Fruit fly (Drosophila melanogaster) S2 (cell line): ENCODE measurements around the gene CG32590.

ENCODE experiments used
- CG8478 ChIP-seq: fragments of >200 bp; optimal IDR thresholded peaks from 2 replicates; lab custom pipeline; 2018
- CTCF ChIP-seq, 2 experiments: fragments of >200 bp; optimal IDR thresholded peaks; 2 replicates each; lab custom pipeline; 2018

CG32590 gene

DNA sequence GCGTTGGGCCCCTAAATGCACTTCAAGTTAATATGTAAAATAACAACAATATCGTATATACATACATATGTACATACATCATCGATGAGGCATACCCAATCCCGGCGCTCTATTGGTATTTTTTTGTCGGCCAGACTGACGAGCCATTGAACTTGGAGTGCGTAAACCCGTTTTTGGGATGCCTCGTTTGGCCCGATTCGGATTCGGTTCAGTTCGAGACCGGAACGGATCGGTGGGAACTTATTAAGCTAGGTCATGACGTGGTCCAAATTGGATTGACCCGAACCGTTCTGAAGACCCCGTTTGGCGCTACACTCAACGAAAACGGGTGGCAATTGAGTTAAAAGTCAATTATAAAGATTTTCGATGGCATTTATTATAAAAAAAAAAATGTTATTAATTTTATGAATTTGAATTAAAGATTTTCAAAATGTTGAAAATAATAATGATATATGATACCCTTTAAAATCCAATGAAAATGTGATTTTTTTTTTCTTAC, 7.3 kb upstream of the CG32590 start:
- no peak for TF ChIP-seq CTCF (optimal IDR thresholded peaks at IDR 0.05; lab: Kevin White, UChicago)

DNA sequence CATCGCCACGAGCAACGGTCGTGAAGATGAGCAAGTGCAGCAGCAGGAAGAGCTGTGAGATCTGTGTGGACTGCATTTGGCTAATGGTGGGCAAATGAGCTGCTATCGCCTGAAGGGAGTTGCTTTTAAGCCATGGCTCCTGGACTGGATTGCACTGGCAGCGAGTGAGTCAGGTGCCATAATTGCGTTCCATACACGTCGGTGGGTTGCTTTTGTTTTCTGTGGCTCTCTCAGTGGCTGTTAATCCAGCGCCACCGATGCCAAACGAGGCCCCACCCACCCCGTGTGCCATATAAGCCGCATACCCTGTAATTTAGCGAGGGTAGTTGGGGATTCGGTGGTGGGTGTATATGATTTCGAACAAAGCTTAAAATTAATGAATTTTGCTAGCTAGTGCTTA, 5.8 kb upstream of the CG32590 start, which contains the start of gene CG12539:
Gene CG12539 (minus strand): TSS at position 101 of the 400 bp plus-strand sequence.
- TF ChIP-seq CTCF (optimal IDR thresholded peaks at IDR 0.05; lab: Kevin White, UChicago) = no peak
- TF ChIP-seq CG8478 (lab: Kevin White, UChicago) = no peak

DNA sequence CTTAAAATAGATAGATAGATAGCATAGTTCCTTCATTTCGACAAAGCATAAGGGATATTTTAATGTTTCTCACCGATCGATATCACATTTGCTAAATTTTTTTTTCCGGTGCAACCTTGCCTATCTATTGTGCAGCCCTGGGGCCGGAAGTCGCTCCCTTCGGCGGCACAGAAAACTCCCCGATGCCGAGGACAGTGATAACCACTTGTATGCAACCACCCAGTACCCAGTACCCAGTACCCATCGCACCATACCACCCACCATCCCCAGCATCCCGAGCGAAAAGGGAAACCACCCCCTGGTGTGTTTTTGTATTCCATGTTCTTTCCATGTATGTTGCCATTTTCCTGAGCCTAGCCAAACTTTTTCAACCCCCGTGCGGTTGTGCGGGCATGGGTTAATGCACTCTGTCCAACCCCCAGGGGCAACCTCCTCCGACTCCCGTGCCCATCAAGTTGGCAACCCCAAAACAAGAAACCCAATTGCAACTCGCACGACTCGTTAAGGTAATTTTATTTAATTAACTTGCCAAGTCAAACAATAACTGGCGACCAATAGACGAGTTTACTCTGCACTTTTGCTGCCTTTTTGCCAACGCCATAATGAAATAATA, 3.1 kb upstream of the CG32590 start:
- no peak for TF ChIP-seq CG8478 (lab: Kevin White, UChicago)
- no peak for TF ChIP-seq CTCF (optimal IDR thresholded peaks at IDR 0.05; lab: Kevin White, UChicago)

DNA sequence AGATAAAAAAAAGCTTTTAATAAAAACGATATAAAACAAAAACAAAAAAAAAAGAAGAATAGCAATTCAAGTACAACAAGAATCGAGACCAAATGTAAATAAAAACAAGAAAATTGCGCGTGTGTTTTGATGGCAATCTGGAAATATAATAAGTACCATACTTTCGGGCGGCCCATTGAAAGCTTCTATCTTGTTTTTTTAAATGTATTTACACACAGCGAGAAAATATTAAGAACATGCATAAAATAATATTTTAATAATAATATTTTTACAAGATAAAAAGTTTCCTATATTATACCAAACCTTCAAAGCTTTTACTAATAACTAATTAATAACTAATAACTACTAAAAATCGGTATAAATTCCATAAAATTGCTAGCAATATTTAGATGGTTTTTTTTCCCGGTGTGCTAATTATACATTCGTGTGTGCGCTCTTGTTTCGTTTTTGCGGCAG, 1.5 kb upstream of the CG32590 start:
- no peak for TF ChIP-seq CTCF (optimal IDR thresholded peaks at IDR 0.05; lab: Kevin White, UChicago)
- no peak for TF ChIP-seq CG8478 (lab: Kevin White, UChicago)

DNA sequence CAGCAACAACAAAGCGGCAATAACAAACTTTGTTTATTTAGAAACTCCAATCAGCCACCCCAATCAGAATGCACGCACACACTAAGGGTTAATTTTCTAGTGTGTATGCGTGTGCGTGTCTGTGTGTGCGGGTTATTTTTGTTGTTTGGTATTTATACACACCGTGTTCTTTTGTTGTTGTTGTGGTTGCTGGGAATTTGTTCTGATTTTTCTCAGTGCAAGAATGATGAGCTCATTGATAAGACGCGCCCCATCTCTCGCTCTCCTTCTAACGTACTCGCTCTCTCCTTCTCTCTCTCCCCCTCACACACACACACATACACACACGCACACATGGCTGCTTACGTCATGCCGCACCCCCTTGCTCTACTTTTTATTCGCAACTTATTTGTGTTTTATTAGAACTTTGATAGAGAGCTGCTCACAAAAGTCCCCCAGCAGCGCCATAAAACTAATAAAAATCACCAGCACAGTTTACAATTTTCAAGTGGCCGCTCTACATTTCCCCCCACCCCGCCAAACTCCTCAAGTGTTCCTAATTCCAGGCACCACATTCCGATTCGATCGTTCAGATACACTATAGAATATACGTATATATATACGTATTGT, 937 bp upstream of the CG32590 start:
- TF ChIP-seq CG8478 (lab: Kevin White, UChicago) (no peak), CTCF (optimal IDR thresholded peaks at IDR 0.05; lab: Kevin White, UChicago) (no peak)

DNA sequence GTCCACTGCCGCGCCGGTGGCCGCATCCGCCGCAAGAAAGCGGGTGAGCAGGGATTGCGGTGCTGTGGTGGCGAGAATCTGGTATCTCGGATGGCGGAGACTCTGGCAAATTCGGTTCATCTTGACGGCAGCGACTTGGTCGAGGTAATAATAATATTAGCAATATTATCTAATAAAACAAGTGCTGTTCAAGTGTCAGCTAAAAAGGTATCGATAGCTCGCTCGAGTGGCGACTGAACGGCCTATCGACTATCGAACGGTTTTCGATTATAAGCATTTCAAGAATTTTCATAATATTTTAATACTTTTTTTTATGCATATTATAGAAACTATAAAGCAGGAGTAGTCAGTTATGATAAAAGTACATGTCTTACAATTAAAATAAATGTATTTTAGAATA, 923 bp downstream of the CG32590 start, which contains the start of gene Grx5:
Gene Grx5 (minus strand): TSS at position 216 of the 400 bp plus-strand sequence.
- TF ChIP-seq CTCF (optimal IDR thresholded peaks at IDR 0.05; lab: Kevin White, UChicago) (no peak), CG8478 (lab: Kevin White, UChicago) (no peak)

DNA sequence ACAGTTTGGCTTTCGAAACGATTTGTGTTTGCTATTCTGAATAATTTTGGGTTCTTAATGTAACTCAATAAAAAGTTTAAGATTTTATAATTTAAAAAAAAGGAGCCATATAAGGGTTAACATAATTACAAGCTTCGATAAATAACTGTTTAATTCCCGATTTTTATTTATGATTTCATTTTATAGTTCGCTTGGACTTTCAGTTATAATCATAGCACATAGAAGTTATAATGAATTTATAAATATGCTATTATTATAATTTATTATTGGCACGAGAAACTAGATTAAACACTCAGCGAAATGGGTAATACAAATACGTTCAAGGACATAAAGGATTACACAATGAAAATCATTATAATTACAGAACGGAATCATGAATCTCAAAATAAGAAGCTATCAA, 2.5 kb downstream of the CG32590 start, which contains the start of gene CG14410:
Gene CG14410 (plus strand): TSS at position 301 of the 400 bp plus-strand sequence.
- no peak for TF ChIP-seq CTCF (optimal IDR thresholded peaks at IDR 0.05; lab: Kevin White, UChicago)
- no peak for TF ChIP-seq CG8478 (lab: Kevin White, UChicago)

DNA sequence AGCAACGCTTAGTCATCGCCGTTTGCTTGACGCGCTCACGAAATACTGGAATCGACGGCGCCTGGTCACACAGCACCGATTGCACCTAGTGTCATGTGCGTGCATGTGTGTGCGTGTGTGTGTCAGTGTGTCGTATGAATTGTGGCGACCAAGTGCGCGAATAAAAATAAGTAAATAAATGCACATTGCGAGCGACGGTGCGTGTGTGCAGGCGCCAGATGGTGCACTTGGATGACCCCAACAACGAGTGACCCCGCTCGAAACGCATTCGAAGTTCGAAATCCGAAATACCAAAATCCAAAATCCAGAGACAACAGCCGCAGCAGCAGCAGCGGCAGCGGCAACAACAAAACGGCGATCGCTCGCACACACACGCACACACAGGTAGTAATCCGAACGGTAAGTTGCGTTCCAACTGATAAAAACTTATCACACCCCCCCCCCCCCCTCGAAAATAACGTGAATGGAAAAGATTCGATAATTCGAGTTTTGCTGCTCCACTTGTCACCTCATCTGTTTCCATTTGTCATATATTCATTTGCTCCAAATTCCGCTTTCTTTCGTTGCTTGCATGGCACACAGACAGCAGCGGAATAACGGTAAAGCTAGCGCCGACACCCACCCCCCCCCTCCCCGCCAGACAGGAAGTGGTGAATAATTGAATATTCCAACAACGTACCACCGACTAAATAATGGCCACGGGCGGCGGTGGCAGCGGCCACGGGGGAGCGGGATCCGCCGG, 6.2 kb downstream of the CG32590 start, which contains the start of gene CG14411:
Gene CG14411 (plus strand): TSS at position 86 of the 742 bp plus-strand sequence.
- no peak for TF ChIP-seq CTCF (optimal IDR thresholded peaks at IDR 0.05; lab: Kevin White, UChicago)
- no peak for TF ChIP-seq CG8478 (lab: Kevin White, UChicago)

DNA sequence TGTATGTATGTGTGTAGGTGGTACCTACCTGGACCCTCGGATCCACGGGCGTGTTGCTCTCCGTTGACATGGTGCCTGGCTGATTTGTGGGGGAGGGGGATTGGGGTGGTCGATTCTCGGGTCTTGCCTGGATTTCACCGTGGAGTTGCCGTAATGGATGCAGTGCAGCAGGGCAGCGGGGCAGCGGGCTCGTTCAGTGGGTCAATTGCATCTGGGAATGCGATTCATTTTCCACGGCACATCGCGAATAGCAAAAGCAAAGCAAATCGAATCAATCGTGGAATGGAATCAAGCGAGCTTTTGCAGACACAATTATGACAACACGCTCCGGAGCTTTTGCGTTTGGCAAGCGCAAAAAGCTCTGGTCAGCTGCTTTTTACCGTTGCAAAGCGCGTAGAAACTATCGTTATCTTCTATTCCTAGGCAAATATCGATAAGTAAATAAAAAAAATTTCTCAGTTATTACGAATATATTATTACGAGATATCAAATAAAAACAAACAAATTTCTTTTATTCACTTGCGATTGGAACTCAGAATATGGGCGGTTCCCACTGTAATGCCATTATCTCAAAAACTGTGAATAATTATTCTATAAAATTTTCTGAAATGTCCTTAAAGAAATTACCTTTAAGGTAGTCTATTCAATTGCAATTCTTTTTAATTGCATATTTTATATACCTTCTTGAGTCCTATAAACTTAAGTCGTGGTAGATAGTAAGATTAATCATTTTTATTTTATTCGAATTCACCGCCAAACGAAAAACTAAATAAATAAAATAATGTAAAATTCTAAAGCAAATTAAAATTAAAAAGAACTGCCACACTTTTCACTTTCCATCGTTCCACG, 7.0 kb downstream of the CG32590 start, which contains the start of gene CG14408:
Gene CG14408 (minus strand): TSS at position 321 of the 849 bp plus-strand sequence.
- TF ChIP-seq CG8478 (lab: Kevin White, UChicago) (no peak), CTCF (optimal IDR thresholded peaks at IDR 0.05; lab: Kevin White, UChicago) (no peak)

DNA sequence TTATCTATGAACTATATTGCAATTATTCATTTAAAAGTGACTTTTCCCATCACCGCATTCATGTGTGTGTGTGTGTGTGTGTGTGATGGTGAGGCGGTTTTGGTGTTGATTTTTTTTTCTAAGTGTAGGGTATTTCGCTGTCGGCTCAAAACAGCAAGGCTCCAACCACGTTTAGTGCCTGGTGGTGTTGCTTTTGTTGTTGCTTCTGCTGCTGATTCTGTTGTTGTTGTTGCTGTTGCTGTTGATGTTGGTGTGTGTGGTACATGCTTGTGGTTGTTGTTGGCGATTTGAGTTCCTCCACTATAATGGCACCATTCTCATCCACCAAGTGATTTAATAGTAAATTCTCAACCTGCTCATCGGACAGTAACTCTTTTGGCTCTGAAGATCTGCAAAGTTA, 11.3 kb downstream of the CG32590 start:
- TF ChIP-seq CG8478 (lab: Kevin White, UChicago) (no peak), CTCF (optimal IDR thresholded peaks at IDR 0.05; lab: Kevin White, UChicago) (no peak)

DNA sequence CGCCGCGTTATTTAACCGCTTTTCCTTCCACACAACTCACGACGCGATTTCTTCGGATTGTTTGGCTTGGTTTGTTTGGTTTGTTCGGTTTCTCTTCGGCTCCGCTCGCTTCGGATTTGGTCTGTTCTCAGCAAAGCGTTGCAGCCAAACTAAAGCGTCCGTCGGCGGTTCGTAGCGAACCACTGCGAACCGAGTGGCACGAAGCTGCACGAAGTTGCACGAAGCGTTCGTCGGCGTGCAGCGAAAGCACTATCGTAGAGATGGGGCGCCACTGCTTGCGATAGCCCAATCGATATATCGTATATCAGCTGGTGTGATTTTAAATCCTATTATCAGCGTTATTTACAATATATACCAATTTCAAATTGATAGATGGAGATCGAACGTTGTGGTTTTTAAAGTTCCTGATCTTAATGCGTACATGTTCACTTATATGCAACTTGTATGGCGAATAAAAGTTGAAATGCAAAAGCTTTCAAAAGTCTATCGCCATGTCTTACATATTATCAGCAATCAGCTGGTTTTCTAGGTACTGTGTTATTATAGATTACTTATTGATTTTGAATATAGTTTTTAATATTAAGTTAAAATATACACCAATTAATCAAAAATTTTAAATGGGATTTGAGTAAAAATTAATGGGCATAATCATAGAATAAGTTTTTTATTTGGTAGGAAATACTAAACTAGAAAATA, 12.8 kb downstream of the CG32590 start, which contains the start of gene rut:
Gene rut (minus strand): TSS at position 152 of the 696 bp plus-strand sequence.
- TF ChIP-seq CTCF (optimal IDR thresholded peaks at IDR 0.05; lab: Kevin White, UChicago) (no peak), CG8478 (lab: Kevin White, UChicago) (no peak)

DNA sequence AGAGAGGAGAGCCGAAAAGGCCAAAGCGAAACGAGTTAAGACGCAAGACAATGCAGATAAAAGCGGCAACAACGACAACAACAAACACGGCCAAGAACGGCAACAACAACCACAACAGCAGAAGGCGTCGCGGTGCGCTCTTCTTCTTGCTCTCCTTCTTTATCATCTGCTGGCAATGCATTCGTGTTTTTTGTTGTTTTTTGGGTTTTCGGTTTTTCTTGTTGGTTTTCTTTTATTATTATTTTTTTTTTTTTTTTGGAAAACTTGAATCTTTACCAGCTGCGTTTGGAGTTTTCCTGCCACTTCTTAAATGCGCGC, 13.5 kb downstream of the CG32590 start:
- TF ChIP-seq CTCF (optimal IDR thresholded peaks at IDR 0.05; lab: Kevin White, UChicago) (no peak), CG8478 (lab: Kevin White, UChicago) (no peak)

DNA sequence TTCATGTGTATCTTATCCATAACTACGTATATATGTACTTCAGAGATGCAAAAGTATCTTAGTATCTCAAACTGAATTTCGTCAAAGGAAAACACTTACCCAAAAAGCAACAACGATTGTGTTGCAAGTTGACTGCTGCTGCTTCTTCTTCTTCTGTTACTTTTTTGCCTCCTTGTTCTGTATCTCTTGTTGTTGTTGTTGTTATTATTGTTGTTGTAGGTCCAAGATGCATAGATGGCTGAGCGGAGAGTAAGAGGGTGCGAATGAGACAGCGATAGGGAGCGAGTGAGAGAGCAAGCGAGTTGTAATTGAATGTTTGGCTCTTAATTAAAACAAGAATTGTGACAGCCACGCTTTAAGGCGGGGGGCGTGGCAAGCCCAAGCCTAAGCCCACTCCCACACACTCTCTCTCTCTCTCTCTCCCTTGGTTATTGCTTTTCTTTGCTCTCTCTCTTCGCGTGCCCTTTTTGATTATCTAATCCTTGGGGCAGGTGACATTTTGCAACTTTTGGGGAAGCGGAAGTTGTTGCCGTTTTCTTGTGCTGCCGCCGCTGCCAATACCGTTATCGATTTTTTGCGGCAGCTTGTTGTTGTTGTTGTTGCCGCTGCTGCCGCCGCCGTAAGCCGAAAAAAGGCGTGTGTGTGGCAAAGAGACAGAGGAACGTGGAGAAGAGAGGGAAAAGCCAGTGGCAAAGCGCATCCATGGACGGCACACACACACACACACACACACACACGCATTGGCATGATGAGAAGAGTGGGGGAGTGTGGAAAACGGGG, 14.0 kb downstream of the CG32590 start:
- TF ChIP-seq CG8478 (lab: Kevin White, UChicago) (no peak), CTCF (optimal IDR thresholded peaks at IDR 0.05; lab: Kevin White, UChicago) (no peak)
